Fruit fly (Drosophila melanogaster) whole organism, prepupa: ENCODE data around the gene CG5282.

Source experiments
- Blimp-1 ChIP-seq: fragments of 200-800 bp; sonication (Bioruptor generic); optimal IDR thresholded peaks from 3 replicates; lab custom pipeline; 2017; ENCODE audit warnings: missing biosample characterization, missing genetic modification characterization, mild to moderate bottlenecking, moderate library complexity, missing genetic modification reagents
- CG10631 ChIP-seq: fragments of 200-800 bp; sonication (Bioruptor generic); optimal IDR thresholded peaks from 2 replicates; lab custom pipeline; 2016; ENCODE audit warnings: missing biosample characterization, missing genetic modification characterization
- CG10669 ChIP-seq: fragments of 200-800 bp; sonication (Bioruptor generic); optimal IDR thresholded peaks from 3 replicates; lab custom pipeline; 2018; ENCODE audit warnings: missing biosample characterization, mild to moderate bottlenecking, missing genetic modification characterization, moderate library complexity
- CG15336 ChIP-seq: fragments of 200-800 bp; sonication (Bioruptor generic); IDR thresholded peaks from 2 replicates; pipeline ENCODE4 v1.3.6; 2022; ENCODE audit warnings: missing biosample characterization, missing genetic modification characterization
- CG1621 ChIP-seq: fragments of 200-800 bp; sonication (Bioruptor generic); optimal IDR thresholded peaks from 3 replicates; lab custom pipeline; 2018; ENCODE audit warnings: missing biosample characterization, mild to moderate bottlenecking, missing genetic modification characterization
- CG16779 ChIP-seq: fragments of 200-800 bp; sonication (Bioruptor generic); optimal IDR thresholded peaks from 3 replicates; lab custom pipeline; 2017; ENCODE audit warnings: missing biosample characterization, mild to moderate bottlenecking, missing genetic modification characterization
- CG3032 ChIP-seq: fragments of 200-800 bp; optimal IDR thresholded peaks from 2 replicates; lab custom pipeline; 2019; ENCODE audit warnings: missing biosample characterization, mild to moderate bottlenecking, missing genetic modification characterization, moderate library complexity
- CG31627 ChIP-seq: fragments of 200-800 bp; sonication (Bioruptor generic); optimal IDR thresholded peaks from 3 replicates; lab custom pipeline; 2016; ENCODE audit warnings: missing biosample characterization, missing genetic modification characterization
- CG32006 ChIP-seq: fragments of 200-800 bp; sonication (Bioruptor generic); optimal IDR thresholded peaks from 3 replicates; lab custom pipeline; 2017; ENCODE audit warnings: missing biosample characterization, mild to moderate bottlenecking, missing genetic modification characterization
- CG3919 ChIP-seq: fragments of 200-800 bp; sonication (Bioruptor generic); optimal IDR thresholded peaks from 3 replicates; lab custom pipeline; 2016; ENCODE audit warnings: missing biosample characterization, missing genetic modification characterization
- CG4318 ChIP-seq: fragments of 200-800 bp; sonication (Bioruptor generic); optimal IDR thresholded peaks from 3 replicates; lab custom pipeline; 2017; ENCODE audit warnings: missing biosample characterization, mild to moderate bottlenecking, missing genetic modification characterization
- CG6792 ChIP-seq: fragments of 200-800 bp; sonication (Bioruptor generic); optimal IDR thresholded peaks from 3 replicates; lab custom pipeline; 2016; ENCODE audit warnings: missing biosample characterization, missing genetic modification characterization
- CG6808 ChIP-seq: fragments of 200-800 bp; sonication (Bioruptor generic); optimal IDR thresholded peaks from 3 replicates; lab custom pipeline; 2017; ENCODE audit warnings: missing biosample characterization, missing genetic modification characterization, mild to moderate bottlenecking, moderate library complexity, missing genetic modification reagents
- CG6854 ChIP-seq: fragments of 200-800 bp; sonication (Bioruptor generic); optimal IDR thresholded peaks from 2 replicates; lab custom pipeline; 2017; ENCODE audit warnings: missing biosample characterization, mild to moderate bottlenecking, missing genetic modification characterization
- CG8319 ChIP-seq: fragments of 200-800 bp; sonication (Bioruptor generic); optimal IDR thresholded peaks from 3 replicates; lab custom pipeline; 2016; ENCODE audit warnings: missing biosample characterization, missing genetic modification characterization
- CG8632 ChIP-seq: fragments of 200-800 bp; sonication (Bioruptor generic); optimal IDR thresholded peaks from 3 replicates; lab custom pipeline; 2016; ENCODE audit warnings: missing biosample characterization, missing genetic modification characterization
- CG9139 ChIP-seq: fragments of 200-800 bp; sonication (Bioruptor generic); optimal IDR thresholded peaks from 3 replicates; lab custom pipeline; 2017; ENCODE audit warnings: missing biosample characterization, mild to moderate bottlenecking, missing genetic modification characterization
- Eip75B ChIP-seq: fragments of 200-800 bp; sonication (Bioruptor generic); optimal IDR thresholded peaks from 3 replicates; lab custom pipeline; 2016; ENCODE audit warnings: missing biosample characterization, missing genetic modification characterization
- Eip78C ChIP-seq: fragments of 200-800 bp; sonication (Bioruptor generic); peaks from one replicate; lab custom pipeline; 2016; ENCODE audit warnings: missing biosample characterization, missing genetic modification characterization
- Ets96B ChIP-seq: fragments of 200-800 bp; optimal IDR thresholded peaks from 2 replicates; lab custom pipeline; 2019; ENCODE audit warnings: missing biosample characterization, mild to moderate bottlenecking, missing genetic modification characterization, moderate library complexity
- Gug ChIP-seq: fragments of 200-800 bp; sonication (Bioruptor generic); IDR thresholded peaks from 2 replicates; pipeline ENCODE4 v1.3.6; 2022; ENCODE audit warnings: missing biosample characterization, missing genetic modification characterization
- Hr38 ChIP-seq: sonication (Bioruptor generic); optimal IDR thresholded peaks from 2 replicates; lab custom pipeline; 2016; ENCODE audit warnings: missing biosample characterization, missing genetic modification characterization
- Hr39 ChIP-seq: fragments of 200-800 bp; sonication (Bioruptor generic); optimal IDR thresholded peaks from 2 replicates; lab custom pipeline; 2016; ENCODE audit warnings: missing biosample characterization, missing genetic modification characterization
- Hr4 ChIP-seq: fragments of 200-800 bp; sonication (Bioruptor generic); optimal IDR thresholded peaks from 3 replicates; lab custom pipeline; 2016; ENCODE audit warnings: missing biosample characterization, missing genetic modification characterization
- Lpt ChIP-seq: fragments of 200-800 bp; sonication (Bioruptor generic); optimal IDR thresholded peaks from 3 replicates; lab custom pipeline; 2016; ENCODE audit warnings: missing biosample characterization, missing genetic modification characterization
- OdsH ChIP-seq: fragments of 200-800 bp; sonication (Bioruptor generic); optimal IDR thresholded peaks from 3 replicates; lab custom pipeline; 2016; ENCODE audit warnings: missing biosample characterization, missing genetic modification characterization
- Smox ChIP-seq: fragments of 200-800 bp; sonication (Bioruptor generic); optimal IDR thresholded peaks from 3 replicates; lab custom pipeline; 2016; ENCODE audit warnings: missing biosample characterization, missing genetic modification characterization
- Sox102F ChIP-seq: fragments of 200-800 bp; sonication (Bioruptor generic); optimal IDR thresholded peaks from 2 replicates; lab custom pipeline; 2016; ENCODE audit warnings: missing biosample characterization, mild to moderate bottlenecking, missing genetic modification characterization
- Sox14 ChIP-seq: fragments of 200-800 bp; sonication (Bioruptor generic); optimal IDR thresholded peaks from 3 replicates; lab custom pipeline; 2016; ENCODE audit warnings: missing biosample characterization, missing genetic modification characterization
- Sox15 ChIP-seq: fragments of 200-800 bp; sonication (Bioruptor generic); optimal IDR thresholded peaks from 3 replicates; lab custom pipeline; 2016; ENCODE audit warnings: missing biosample characterization, missing genetic modification characterization
- achi ChIP-seq: fragments of 200-800 bp; sonication (Bioruptor generic); optimal IDR thresholded peaks from 3 replicates; lab custom pipeline; 2016; ENCODE audit warnings: missing biosample characterization, missing genetic modification characterization
- cyc ChIP-seq: fragments of 200-800 bp; sonication (Bioruptor generic); optimal IDR thresholded peaks from 3 replicates; lab custom pipeline; 2016; ENCODE audit warnings: missing biosample characterization, missing genetic modification characterization
- esn ChIP-seq: fragments of 200-800 bp; sonication (Bioruptor generic); optimal IDR thresholded peaks from 2 replicates; lab custom pipeline; 2016; ENCODE audit warnings: missing biosample characterization, mild to moderate bottlenecking, missing genetic modification characterization, moderate library complexity
- fd85E ChIP-seq: fragments of 200-800 bp; sonication (Bioruptor generic); optimal IDR thresholded peaks from 3 replicates; lab custom pipeline; 2016; ENCODE audit warnings: missing biosample characterization, missing genetic modification characterization
- fkh ChIP-seq: fragments of 200-800 bp; sonication (Bioruptor generic); optimal IDR thresholded peaks from 3 replicates; lab custom pipeline; 2017; ENCODE audit warnings: missing biosample characterization, mild to moderate bottlenecking, missing genetic modification characterization, moderate library complexity
- net ChIP-seq: fragments of 200-800 bp; sonication (Bioruptor generic); optimal IDR thresholded peaks from 3 replicates; lab custom pipeline; 2016; ENCODE audit warnings: missing biosample characterization, missing genetic modification characterization
- salr ChIP-seq, 2 experiments: fragments of 200-800 bp; sonication (Bioruptor generic); optimal IDR thresholded peaks; 3 replicates each; lab custom pipeline; 2016 to 2018; ENCODE audit warnings: missing biosample characterization in 2 of 2, missing genetic modification characterization in 2 of 2, mild to moderate bottlenecking in 1 of 2
- ss ChIP-seq, 2 experiments: fragments of 200-800 bp; sonication (Bioruptor generic); optimal IDR thresholded peaks; 2 replicates in 1 of 2; 3 replicates in 1 of 2; lab custom pipeline; 2017 to 2018; ENCODE audit warnings: mild to moderate bottlenecking in 2 of 2, missing biosample characterization in 2 of 2, missing genetic modification characterization in 2 of 2, moderate library complexity in 1 of 2
- svp ChIP-seq: fragments of 200-800 bp; sonication (Bioruptor generic); peaks from one replicate; lab custom pipeline; 2016; ENCODE audit warnings: missing biosample characterization, missing genetic modification characterization
- topi ChIP-seq: fragments of 200-800 bp; sonication (Bioruptor generic); optimal IDR thresholded peaks from 3 replicates; lab custom pipeline; 2016; ENCODE audit warnings: missing biosample characterization, missing genetic modification characterization
- vri ChIP-seq: fragments of 200-800 bp; sonication (Bioruptor generic); optimal IDR thresholded peaks from 3 replicates; lab custom pipeline; 2016; ENCODE audit warnings: missing biosample characterization, mild to moderate bottlenecking, missing genetic modification characterization

Gene CG5282

dm6 chr3L:20384086-20384810 lies 41.6 kb downstream of the CG5282 start, which contains the start of the genes CG5498 and fbl (continued):
- TF ChIP-seq CG10669 (GFP tag; lab: Kevin White, UChicago) (peak; percentile 61), Gug (GFP tag; lab: Robert Waterston, UW) (0 out of 2 replicates have a peak, but pooled peaks have one; percentile 43), CG32006 (GFP tag; lab: Kevin White, UChicago) (peak; percentile 69), fd85E (GFP tag; lab: Kevin White, UChicago) (peak; percentile 23), Eip78C (GFP tag; lab: Kevin White, UChicago) (peak; percentile 94), CG6854 (no peak), Sox14 (GFP tag; lab: Kevin White, UChicago) (peak; percentile 79), CG15336 (GFP tag; lab: Robert Waterston, UW) (peak; percentile 52; the same call in 1 of the 2 replicates), net (GFP tag; lab: Kevin White, UChicago) (peak; percentile 59), Hr39 (GFP tag; lab: Kevin White, UChicago) (peak; percentile 65), CG8632 (GFP tag; lab: Kevin White, UChicago) (peak; percentile 70), Smox (GFP tag; lab: Kevin White, UChicago) (peak; percentile 80), ss (GFP tag; optimal IDR thresholded peaks at IDR 0.05; lab: Kevin White, UChicago) (peak in 1 of 2 experiments; percentile 54)

- TF ChIP-seq CG6808: no peak
- no peak for TF ChIP-seq CG1621
- TF ChIP-seq Eip78C (GFP tag; lab: Kevin White, UChicago): no peak
- TF ChIP-seq Smox (GFP tag; lab: Kevin White, UChicago): no peak
- no peak for TF ChIP-seq Lpt (GFP tag; lab: Kevin White, UChicago)
- TF ChIP-seq Blimp-1 (GFP tag; lab: Kevin White, UChicago): no peak
- no peak for TF ChIP-seq Sox15
- no peak for TF ChIP-seq Ets96B
- no peak for TF ChIP-seq CG8632 (GFP tag; lab: Kevin White, UChicago)
- no peak for TF ChIP-seq vri (GFP tag; lab: Kevin White, UChicago)
- no peak for TF ChIP-seq cyc (GFP tag; lab: Kevin White, UChicago)
- TF ChIP-seq CG4318 (GFP tag; lab: Kevin White, UChicago): no peak
- TF ChIP-seq CG3032 (tag; lab: Kevin White, UChicago): no peak
- TF ChIP-seq achi (GFP tag; lab: Kevin White, UChicago): no peak
- TF ChIP-seq, all 60 proteins: peak for 0
Observed at dm6 chr3L:20379496-20379895, 46.4 kb downstream of the CG5282 start.

- TF ChIP-seq CG32006 (GFP tag; lab: Kevin White, UChicago) (no peak), Hr38 (GFP tag; lab: Kevin White, UChicago) (no peak), CG31627 (GFP tag; lab: Kevin White, UChicago) (no peak), CG6808 (no peak), Eip75B (GFP tag; lab: Kevin White, UChicago) (no peak), Eip78C (GFP tag; lab: Kevin White, UChicago) (peak; percentile 72), CG9139 (GFP tag; lab: Kevin White, UChicago) (no peak), svp (peak; percentile 86)
Observed at dm6 chr3L:20376564-20376920, 49.3 kb downstream of the CG5282 start.

- TF ChIP-seq salr (GFP tag; optimal IDR thresholded peaks at IDR 0.05; lab: Kevin White, UChicago) (peak in 1 of 2 experiments; percentile 34), topi (peak; percentile 79), achi (GFP tag; lab: Kevin White, UChicago) (peak; percentile 86), CG6808 (no peak), CG10669 (GFP tag; lab: Kevin White, UChicago) (peak; percentile 96), esn (GFP tag; lab: Kevin White, UChicago) (peak; percentile 80), CG31627 (GFP tag; lab: Kevin White, UChicago) (peak; percentile 94), vri (GFP tag; lab: Kevin White, UChicago) (no peak), Smox (GFP tag; lab: Kevin White, UChicago) (no peak), CG3919 (GFP tag; lab: Kevin White, UChicago) (peak; percentile 76), Ets96B (peak; percentile 52), Hr38 (GFP tag; lab: Kevin White, UChicago) (peak; percentile 28), Sox15 (peak; percentile 90), CG16779 (tag; lab: Kevin White, UChicago) (no peak), Gug (GFP tag; lab: Robert Waterston, UW) (peak; percentile 81), OdsH (GFP tag; lab: Kevin White, UChicago) (peak; percentile 87), CG8319 (GFP tag; lab: Kevin White, UChicago) (peak; percentile 78), CG6792 (GFP tag; lab: Kevin White, UChicago) (peak; percentile 75), fkh (no peak), CG10631 (GFP tag; lab: Kevin White, UChicago) (peak; percentile 86), net (GFP tag; lab: Kevin White, UChicago) (peak; percentile 41), Sox102F (GFP tag; lab: Kevin White, UChicago) (no peak), CG3032 (tag; lab: Kevin White, UChicago) (peak; percentile 83), Eip75B (GFP tag; lab: Kevin White, UChicago) (peak; percentile 77), Hr4 (GFP tag; lab: Kevin White, UChicago) (peak; percentile 88)
Observed at dm6 chr3L:20375878-20376563, 49.9 kb downstream of the CG5282 start, which contains the start of the genes Ide and RhoBTB. Ide (minus strand) TSS chr3L:20375896. RhoBTB (plus strand) TSS chr3L:20376242.
